Worm (Caenorhabditis elegans) whole organism, mixed stage, embryonic: ENCODE data around the gene srh-245.

Experiments
- elt-3 ChIP-seq: fragments of 150-350 bp; optimal IDR thresholded peaks from 2 replicates; lab custom pipeline; 2014; ENCODE audit warnings: missing biosample characterization, missing genetic modification characterization
- flh-1 ChIP-seq: fragments of 200-800 bp; sonication (Bioruptor generic); optimal IDR thresholded peaks from 2 replicates; lab custom pipeline; 2018; ENCODE audit warnings: mild to moderate bottlenecking, missing genetic modification characterization, moderate library complexity, missing compliant biosample characterization
- mep-1 ChIP-seq: fragments of 150-350 bp; optimal IDR thresholded peaks from 2 replicates; lab custom pipeline; 2017; ENCODE audit warnings: missing biosample characterization, missing genetic modification reagents, missing genetic modification characterization, inconsistent platforms
- nhr-12 ChIP-seq: fragments of 150-350 bp; optimal IDR thresholded peaks from 2 replicates; lab custom pipeline; 2014; ENCODE audit warnings: missing biosample characterization, missing genetic modification characterization
- nhr-2 ChIP-seq: fragments of 150-350 bp; optimal IDR thresholded peaks from 2 replicates; lab custom pipeline; 2014; ENCODE audit warnings: missing biosample characterization, missing genetic modification characterization
- nhr-237 ChIP-seq: fragments of 150-350 bp; optimal IDR thresholded peaks from 2 replicates; lab custom pipeline; 2014; ENCODE audit warnings: missing biosample characterization, missing genetic modification characterization
- snpc-4 ChIP-seq: fragments of 150-350 bp; optimal IDR thresholded peaks from 2 replicates; lab custom pipeline; 2014; ENCODE audit warnings: missing biosample characterization, missing genetic modification characterization
- sptf-1 ChIP-seq: sonication (generic microtip); optimal IDR thresholded peaks from 2 replicates; lab custom pipeline; 2017; ENCODE audit warnings: mild to moderate bottlenecking, missing genetic modification characterization, moderate library complexity, missing compliant biosample characterization

DNA sequence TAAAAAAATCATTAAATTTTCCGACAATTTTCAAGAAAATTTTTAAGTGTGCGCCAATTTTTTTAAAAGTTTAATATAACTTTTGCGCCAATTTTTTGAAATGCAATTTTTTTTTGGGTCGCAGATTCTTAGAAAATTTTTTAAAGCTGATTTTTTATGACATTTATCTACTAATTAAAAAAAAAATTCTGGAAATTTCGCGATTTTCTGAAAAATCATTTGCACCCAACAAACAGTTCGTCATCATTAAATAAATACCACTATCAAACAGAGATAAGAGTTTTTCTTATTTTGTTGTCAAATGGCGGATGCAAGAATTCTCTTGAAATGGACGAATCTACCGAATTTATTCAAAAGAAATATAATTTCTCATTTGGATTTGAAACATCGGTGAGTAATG, 40.4 kb downstream of the srh-245 start, which contains the start of gene F48G7.13:
- no peak for TF ChIP-seq sptf-1
- TF ChIP-seq snpc-4 (tag; lab: Kevin White, UChicago) = no peak
- no peak for TF ChIP-seq flh-1 (GFP tag; lab: Kevin White, UChicago)
- no peak for TF ChIP-seq nhr-12 (tag; lab: Kevin White, UChicago)
- TF ChIP-seq mep-1 (tag; lab: Kevin White, UChicago) = no peak
- no peak for TF ChIP-seq nhr-237 (tag; lab: Kevin White, UChicago)
- no peak for TF ChIP-seq nhr-2 (tag; lab: Kevin White, UChicago)
- TF ChIP-seq elt-3 (tag; lab: Kevin White, UChicago) = no peak
